Fruit fly (Drosophila melanogaster) whole organism, embryonic: Measurements from ENCODE around the gene Mdh1.
A peak's percentile ranks its signal among the peaks of the same experiment; 100 is the strongest.

Experiments used
- Atf3 ChIP-seq: fragments of 200-800 bp; sonication (Bioruptor generic); optimal IDR thresholded peaks from 3 replicates; lab custom pipeline; 2016; ENCODE audit warnings: missing biosample characterization, missing genetic modification characterization
- CG10959 ChIP-seq: fragments of 200-800 bp; sonication (Bioruptor generic); IDR thresholded peaks from 2 replicates; pipeline ENCODE4 v1.3.6; 2022; ENCODE audit warnings: missing biosample characterization, missing genetic modification characterization
- CG12299 ChIP-seq: fragments of 200-800 bp; sonication (Bioruptor generic); optimal IDR thresholded peaks from 2 replicates; lab custom pipeline; 2018; ENCODE audit warnings: missing biosample characterization, mild to moderate bottlenecking, missing genetic modification characterization
- CG12744 ChIP-seq: fragments of 200-800 bp; sonication (Bioruptor generic); optimal IDR thresholded peaks from 2 replicates; lab custom pipeline; 2016; ENCODE audit warnings: missing biosample characterization, missing genetic modification characterization
- CG13296 ChIP-seq: fragments of 200-800 bp; sonication (Bioruptor generic); optimal IDR thresholded peaks from 3 replicates; lab custom pipeline; 2018; ENCODE audit warnings: missing biosample characterization, mild to moderate bottlenecking, missing genetic modification characterization
- CG14667 ChIP-seq: fragments of 200-800 bp; sonication (Bioruptor generic); IDR thresholded peaks from 2 replicates; pipeline ENCODE4 v1.3.6; 2022; ENCODE audit warnings: missing biosample characterization, missing genetic modification characterization
- CG15011 ChIP-seq: fragments of 200-800 bp; sonication (Bioruptor generic); optimal IDR thresholded peaks from 3 replicates; lab custom pipeline; 2018; ENCODE audit warnings: missing biosample characterization, mild to moderate bottlenecking, missing genetic modification characterization
- CG17829 ChIP-seq: fragments of 200-800 bp; optimal IDR thresholded peaks from 2 replicates; lab custom pipeline; 2019; ENCODE audit warnings: missing biosample characterization, mild to moderate bottlenecking, missing genetic modification characterization, moderate library complexity
- CG2199 ChIP-seq: fragments of 200-800 bp; sonication (Bioruptor generic); IDR thresholded peaks from 3 replicates; pipeline ENCODE4 v1.3.6; 2022; ENCODE audit warnings: missing biosample characterization, missing genetic modification characterization
- CG3838 ChIP-seq: fragments of 200-800 bp; sonication (Bioruptor generic); optimal IDR thresholded peaks from 3 replicates; lab custom pipeline; 2016; ENCODE audit warnings: missing biosample characterization, missing genetic modification characterization
- CG43689 ChIP-seq: fragments of 200-800 bp; sonication (Bioruptor generic); IDR thresholded peaks from 2 replicates; pipeline ENCODE4 v1.3.6; 2022; ENCODE audit warnings: missing biosample characterization, missing genetic modification characterization
- CG4404 ChIP-seq: fragments of 200-800 bp; sonication (Bioruptor generic); IDR thresholded peaks from 2 replicates; pipeline ENCODE4 v1.3.6; 2022; ENCODE audit warnings: missing biosample characterization, missing genetic modification characterization
- CG7786 ChIP-seq: fragments of 200-800 bp; sonication (Bioruptor generic); optimal IDR thresholded peaks from 2 replicates; lab custom pipeline; 2016; ENCODE audit warnings: missing biosample characterization, missing genetic modification characterization
- CG7839 ChIP-seq: fragments of 200-800 bp; sonication (Bioruptor generic); optimal IDR thresholded peaks from 3 replicates; lab custom pipeline; 2018; ENCODE audit warnings: missing biosample characterization, mild to moderate bottlenecking, missing genetic modification characterization, moderate library complexity
- CG7987 ChIP-seq: fragments of 200-800 bp; sonication (Bioruptor generic); optimal IDR thresholded peaks from 2 replicates; lab custom pipeline; 2018; ENCODE audit warnings: missing biosample characterization, mild to moderate bottlenecking, missing genetic modification characterization, moderate library complexity
- CG8388 ChIP-seq: fragments of 200-800 bp; sonication (Bioruptor generic); optimal IDR thresholded peaks from 2 replicates; lab custom pipeline; 2019; ENCODE audit warnings: missing biosample characterization, mild to moderate bottlenecking, missing genetic modification characterization, moderate library complexity
- CG8765 ChIP-seq: fragments of 200-800 bp; sonication (Bioruptor generic); IDR thresholded peaks from 2 replicates; pipeline ENCODE4 v1.3.6; 2022; ENCODE audit warnings: missing biosample characterization, missing genetic modification characterization
- CG8924 ChIP-seq: fragments of 200-800 bp; optimal IDR thresholded peaks from 3 replicates; lab custom pipeline; 2019; ENCODE audit warnings: missing biosample characterization, mild to moderate bottlenecking, missing genetic modification characterization, moderate library complexity
- CG9932 ChIP-seq: fragments of 200-800 bp; sonication (Bioruptor generic); IDR thresholded peaks from 2 replicates; pipeline ENCODE4 v1.3.6; 2022; ENCODE audit warnings: missing biosample characterization, missing genetic modification characterization
- D19B ChIP-seq: fragments of 200-800 bp; sonication (Bioruptor generic); optimal IDR thresholded peaks from 2 replicates; lab custom pipeline; 2017; ENCODE audit warnings: missing biosample characterization, mild to moderate bottlenecking, missing genetic modification characterization
- Dfd ChIP-seq, 2 experiments: fragments of >200 bp; optimal IDR thresholded peaks; 2 replicates each; lab custom pipeline; 2017; ENCODE audit warnings: missing biosample characterization in 2 of 2, missing genetic modification characterization in 2 of 2
- Dll ChIP-seq: fragments of 200-800 bp; sonication (Bioruptor generic); IDR thresholded peaks from 4 replicates; pipeline ENCODE4 v1.3.6; 2022; ENCODE audit warnings: missing biosample characterization, missing genetic modification characterization; ENCODE audit not compliant: partially characterized antibody
- Eip74EF ChIP-seq, 2 experiments: fragments of 200-800 bp in 1 of 2; fragments of >200 bp in 1 of 2; sonication (Bioruptor generic) in 1 of 2; optimal IDR thresholded peaks; 2 replicates each; lab custom pipeline; 2017 to 2019; ENCODE audit warnings: missing biosample characterization in 2 of 2, missing genetic modification characterization in 2 of 2, mild to moderate bottlenecking in 1 of 2, moderate library complexity in 1 of 2
- Lim3 ChIP-seq: fragments of 200-800 bp; sonication (Bioruptor generic); IDR thresholded peaks from 2 replicates; pipeline ENCODE4 v1.3.6; 2022; ENCODE audit warnings: missing biosample characterization, missing genetic modification characterization
- MTF-1 ChIP-seq: fragments of 200-800 bp; sonication (Bioruptor generic); optimal IDR thresholded peaks from 2 replicates; lab custom pipeline; 2018; ENCODE audit warnings: missing biosample characterization, mild to moderate bottlenecking, missing genetic modification characterization, borderline replicate concordance
- Meics ChIP-seq: fragments of 200-800 bp; sonication (Bioruptor generic); optimal IDR thresholded peaks from 2 replicates; lab custom pipeline; 2017; ENCODE audit warnings: missing biosample characterization, mild to moderate bottlenecking, missing genetic modification characterization
- Mes4 ChIP-seq: fragments of 200-800 bp; sonication (Bioruptor generic); optimal IDR thresholded peaks from 2 replicates; lab custom pipeline; 2016; ENCODE audit warnings: missing biosample characterization, missing genetic modification characterization
- Oli ChIP-seq: fragments of 200-800 bp; sonication (Bioruptor generic); optimal IDR thresholded peaks from 2 replicates; lab custom pipeline; 2018; ENCODE audit warnings: missing biosample characterization, mild to moderate bottlenecking, missing genetic modification characterization, moderate library complexity
- Rfx ChIP-seq: fragments of 200-800 bp; sonication (Bioruptor generic); IDR thresholded peaks from 2 replicates; pipeline ENCODE4 v1.3.6; 2022; ENCODE audit warnings: missing biosample characterization, missing genetic modification characterization
- Scr ChIP-seq: fragments of 200-800 bp; sonication (Bioruptor generic); IDR thresholded peaks from 2 replicates; pipeline ENCODE4 v1.3.6; 2022; ENCODE audit warnings: missing biosample characterization, missing genetic modification characterization; ENCODE audit not compliant: partially characterized antibody
- Sin3A ChIP-seq: fragments of >200 bp; optimal IDR thresholded peaks from 2 replicates; lab custom pipeline; 2018
- Taf1 ChIP-seq: fragments of 200-800 bp; sonication (Bioruptor generic); IDR thresholded peaks from 2 replicates; pipeline ENCODE4 v1.3.6; 2022; ENCODE audit warnings: missing biosample characterization, missing genetic modification characterization
- Trl ChIP-seq, 3 experiments: fragments of >200 bp in 2 of 3; fragments of 200-800 bp in 1 of 3; sonication (Bioruptor generic) in 1 of 3; optimal IDR thresholded peaks; 2 replicates in 1 of 3; 3 replicates in 2 of 3; lab custom pipeline; 2016 to 2017; ENCODE audit warnings: missing biosample characterization in 1 of 3, missing genetic modification characterization in 1 of 3
- ap ChIP-seq: fragments of 200-800 bp; sonication (Bioruptor generic); IDR thresholded peaks from 2 replicates; pipeline ENCODE4 v1.3.6; 2022; ENCODE audit warnings: missing biosample characterization, missing genetic modification characterization
- br ChIP-seq: fragments of >200 bp; optimal IDR thresholded peaks from 2 replicates; lab custom pipeline; 2017
- cato ChIP-seq: fragments of 200-800 bp; sonication (Bioruptor generic); optimal IDR thresholded peaks from 2 replicates; lab custom pipeline; 2016; ENCODE audit warnings: missing biosample characterization, missing genetic modification characterization, borderline replicate concordance
- dati ChIP-seq: fragments of 200-800 bp; sonication (Bioruptor generic); IDR thresholded peaks from 2 replicates; pipeline ENCODE4 v1.3.6; 2022; ENCODE audit warnings: missing biosample characterization, missing genetic modification characterization
- dimm ChIP-seq: fragments of 200-800 bp; sonication (Bioruptor generic); IDR thresholded peaks from 2 replicates; pipeline ENCODE4 v1.3.6; 2022; ENCODE audit warnings: missing biosample characterization, missing genetic modification characterization
- disco-r ChIP-seq: fragments of 200-800 bp; sonication (Bioruptor generic); optimal IDR thresholded peaks from 2 replicates; lab custom pipeline; 2016; ENCODE audit warnings: missing biosample characterization, missing genetic modification characterization
- fd102C ChIP-seq: fragments of 200-800 bp; sonication (Bioruptor generic); optimal IDR thresholded peaks from 2 replicates; lab custom pipeline; 2018; ENCODE audit warnings: missing biosample characterization, mild to moderate bottlenecking, missing genetic modification characterization, moderate library complexity
- jumu ChIP-seq: fragments of 200-800 bp; sonication (Bioruptor generic); optimal IDR thresholded peaks from 3 replicates; lab custom pipeline; 2016; ENCODE audit warnings: missing biosample characterization, missing genetic modification characterization
- knrl ChIP-seq: fragments of 200-800 bp; sonication (Bioruptor generic); IDR thresholded peaks from 3 replicates; pipeline ENCODE4 v1.3.6; 2022; ENCODE audit warnings: missing biosample characterization, missing genetic modification characterization; ENCODE audit not compliant: partially characterized antibody
- pfk ChIP-seq: fragments of 200-800 bp; sonication (Bioruptor generic); optimal IDR thresholded peaks from 2 replicates; lab custom pipeline; 2018; ENCODE audit warnings: missing biosample characterization, mild to moderate bottlenecking, missing genetic modification characterization, moderate library complexity
- sim ChIP-seq: fragments of 200-800 bp; sonication (Bioruptor generic); IDR thresholded peaks from 2 replicates; pipeline ENCODE4 v1.3.6; 2022; ENCODE audit warnings: missing biosample characterization, missing genetic modification characterization
- slbo ChIP-seq: fragments of 200-800 bp; sonication (Bioruptor generic); IDR thresholded peaks from 2 replicates; pipeline ENCODE4 v1.3.6; 2022; ENCODE audit warnings: missing biosample characterization, missing genetic modification characterization
- sqz ChIP-seq: fragments of 200-800 bp; sonication (Bioruptor generic); optimal IDR thresholded peaks from 3 replicates; lab custom pipeline; 2018; ENCODE audit warnings: missing biosample characterization, mild to moderate bottlenecking, missing genetic modification characterization
- ssp ChIP-seq: fragments of 200-800 bp; sonication (Bioruptor generic); IDR thresholded peaks from 2 replicates; pipeline ENCODE4 v1.3.6; 2022; ENCODE audit warnings: missing biosample characterization, missing genetic modification characterization
- tna ChIP-seq: fragments of 200-800 bp; sonication (Bioruptor generic); IDR thresholded peaks from 2 replicates; pipeline ENCODE4 v1.3.6; 2022; ENCODE audit warnings: missing biosample characterization, missing genetic modification characterization; ENCODE audit not compliant: partially characterized antibody
- ttk ChIP-seq: fragments of 200-800 bp; sonication (Bioruptor generic); IDR thresholded peaks from 2 replicates; pipeline ENCODE4 v2.1.2; 2022; ENCODE audit warnings: missing biosample characterization, missing genetic modification characterization
- zen2 ChIP-seq: fragments of 200-800 bp; sonication (Bioruptor generic); IDR thresholded peaks from 3 replicates; pipeline ENCODE4 v1.3.6; 2022; ENCODE audit warnings: missing biosample characterization, missing genetic modification characterization; ENCODE audit not compliant: partially characterized antibody

Mdh1 gene

DNA sequence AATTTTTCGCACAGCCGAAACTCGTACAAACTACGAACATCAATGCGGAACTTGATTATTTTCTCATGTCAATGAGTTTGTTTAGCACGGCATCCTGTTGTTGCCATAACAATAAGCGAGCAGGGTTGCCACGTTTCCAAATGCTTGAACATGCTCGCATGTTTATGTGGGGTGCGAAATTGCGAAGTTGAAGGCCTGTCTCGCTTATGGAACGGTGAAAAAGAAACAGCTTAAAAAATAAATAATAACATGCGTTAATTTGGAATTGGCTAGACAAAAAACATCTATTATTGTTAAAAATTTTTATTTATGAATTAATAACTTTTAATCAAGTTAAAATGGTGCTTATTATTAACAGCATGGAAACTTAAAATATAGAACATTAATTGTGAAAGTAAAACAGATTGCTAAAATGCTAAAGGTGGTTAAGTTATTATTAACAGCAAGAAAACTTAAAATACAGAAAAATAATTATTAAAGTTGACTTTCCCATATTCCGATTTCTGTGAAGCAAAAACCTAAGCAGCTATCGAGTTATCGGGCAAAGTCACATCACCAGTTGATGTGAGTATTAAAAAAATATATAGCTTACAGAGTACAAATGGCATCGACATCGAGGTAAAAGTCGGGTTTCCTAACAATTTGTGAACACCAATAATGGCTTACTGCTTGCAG, 34.8 kb upstream of the Mdh1 start, which contains the start of the genes Bug22 and TfIIB (continued):
- TF ChIP-seq MTF-1 (GFP tag; lab: Kevin White, UChicago) (peak; percentile 19), tna (GFP tag; lab: Robert Waterston, UW) (no peak), ap (GFP tag; lab: Robert Waterston, UW) (no peak), CG14667 (GFP tag; lab: Robert Waterston, UW) (peak; percentile 62), CG7839 (no peak), sqz (GFP tag; lab: Kevin White, UChicago) (peak; percentile 76), dati (GFP tag; lab: Robert Waterston, UW) (no peak), Meics (GFP tag; lab: Kevin White, UChicago) (peak; percentile 74), CG2199 (GFP tag; lab: Robert Waterston, UW) (no peak), CG4404 (no peak), dimm (GFP tag; lab: Robert Waterston, UW) (no peak), fd102C (GFP tag; lab: Kevin White, UChicago) (no peak), CG3838 (GFP tag; lab: Kevin White, UChicago) (no peak), CG9932 (GFP tag; lab: Robert Waterston, UW) (peak; percentile 80), CG8765 (no peak), CG17829 (tag; lab: Kevin White, UChicago) (peak; percentile 80), pfk (peak; percentile 93), Dll (GFP tag; lab: Robert Waterston, UW) (peak; percentile 55; the same call in 2 of the 4 replicates), CG12299 (tag; lab: Kevin White, UChicago) (peak; percentile 28), CG7987 (peak; percentile 25), D19B (GFP tag; lab: Kevin White, UChicago) (no peak), Scr (GFP tag; lab: Robert Waterston, UW) (no peak), Lim3 (no peak), CG13296 (GFP tag; lab: Kevin White, UChicago) (peak; percentile 62), Rfx (GFP tag; lab: Robert Waterston, UW) (peak; percentile 91), CG8388 (peak; percentile 45), Sin3A (lab: Kevin White, UChicago) (peak; percentile 9), Trl (optimal IDR thresholded peaks at IDR 0.05; lab: Kevin White, UChicago) (no peak), Trl (GFP tag; optimal IDR thresholded peaks at IDR 0.05; lab: Kevin White, UChicago) (peak; percentile 54), sim (GFP tag; lab: Robert Waterston, UW) (no peak), br (lab: Kevin White, UChicago) (no peak), zen2 (GFP tag; lab: Robert Waterston, UW) (no peak), CG8924 (tag; lab: Kevin White, UChicago) (peak; percentile 83), ssp (peak; percentile 57), CG15011 (no peak), CG10959 (GFP tag; lab: Robert Waterston, UW) (no peak), CG12744 (peak; percentile 26), CG7786 (GFP tag; lab: Kevin White, UChicago) (peak; percentile 66), slbo (GFP tag; lab: Robert Waterston, UW) (peak; percentile 86), Atf3 (GFP tag; lab: Kevin White, UChicago) (peak; percentile 47), Dfd (GFP tag; optimal IDR thresholded peaks at IDR 0.05; lab: Kevin White, UChicago) (no peak), knrl (no peak), jumu (GFP tag; lab: Kevin White, UChicago) (peak; percentile 61), Taf1 (GFP tag; lab: Robert Waterston, UW) (peak; percentile 50; the same call in 1 of the 2 replicates), ttk (GFP tag; lab: Robert Waterston, UW) (peak; percentile 61), Eip74EF (GFP tag; optimal IDR thresholded peaks at IDR 0.05; lab: Kevin White, UChicago) (peak in 1 of 2 experiments; percentile 56), cato (GFP tag; lab: Kevin White, UChicago) (peak; percentile 33), disco-r (GFP tag; lab: Kevin White, UChicago) (no peak), Oli (tag; lab: Kevin White, UChicago) (no peak), CG43689 (GFP tag; lab: Robert Waterston, UW) (no peak), Mes4 (GFP tag; lab: Kevin White, UChicago) (peak; percentile 58)
